Worm (Caenorhabditis elegans) whole organism, L2 larva: ENCODE data around the gene sqt-1.

Experiments used
- C34F6.9 ChIP-seq: fragments of 150-350 bp; optimal IDR thresholded peaks from 2 replicates; lab custom pipeline; 2014; ENCODE audit warnings: missing biosample characterization, missing genetic modification characterization
- F13H6.1 ChIP-seq: sonication (generic microtip); optimal IDR thresholded peaks from 2 replicates; lab custom pipeline; 2016; ENCODE audit warnings: missing genetic modification characterization, missing compliant biosample characterization
- R02D3.7 ChIP-seq: fragments of 150-350 bp; optimal IDR thresholded peaks from 2 replicates; lab custom pipeline; 2014; ENCODE audit warnings: missing biosample characterization, missing genetic modification characterization
- Y55F3AM.14 ChIP-seq: fragments of 200-800 bp; sonication (Bioruptor generic); optimal IDR thresholded peaks from 2 replicates; lab custom pipeline; 2018; ENCODE audit warnings: mild to moderate bottlenecking, missing genetic modification characterization, missing compliant biosample characterization
- ZK546.5 ChIP-seq: sonication (generic microtip); optimal IDR thresholded peaks from 2 replicates; lab custom pipeline; 2017; ENCODE audit warnings: missing biosample characterization, missing genetic modification characterization
- aly-2 ChIP-seq: fragments of 150-350 bp; optimal IDR thresholded peaks from 2 replicates; lab custom pipeline; 2014; ENCODE audit warnings: missing biosample characterization, missing genetic modification characterization
- ama-1 ChIP-seq: fragments of 150-350 bp; optimal IDR thresholded peaks from 2 replicates; lab custom pipeline; 2018; ENCODE audit warnings: inconsistent platforms
- ceh-16 ChIP-seq: fragments of 150-350 bp; optimal IDR thresholded peaks from 2 replicates; lab custom pipeline; 2014; ENCODE audit warnings: missing biosample characterization, missing genetic modification characterization
- ceh-82 ChIP-seq: fragments of 150-350 bp; optimal IDR thresholded peaks from 2 replicates; lab custom pipeline; 2014; ENCODE audit warnings: missing biosample characterization, missing genetic modification characterization
- dmd-4 ChIP-seq: sonication (generic microtip); optimal IDR thresholded peaks from 2 replicates; lab custom pipeline; 2017; ENCODE audit warnings: missing biosample characterization, missing genetic modification characterization
- egl-27 ChIP-seq: sonication (generic microtip); optimal IDR thresholded peaks from 3 replicates; lab custom pipeline; 2017; ENCODE audit warnings: missing biosample characterization, missing genetic modification reagents, missing genetic modification characterization
- elt-1 ChIP-seq: fragments of 150-350 bp; optimal IDR thresholded peaks from 2 replicates; lab custom pipeline; 2014; ENCODE audit warnings: missing biosample characterization, missing genetic modification characterization
- elt-3 ChIP-seq: sonication (generic microtip); optimal IDR thresholded peaks from 2 replicates; lab custom pipeline; 2017; ENCODE audit warnings: missing biosample characterization, missing genetic modification characterization
- fos-1 ChIP-seq: fragments of 150-350 bp; optimal IDR thresholded peaks from 2 replicates; lab custom pipeline; 2014; ENCODE audit warnings: missing biosample characterization, missing genetic modification characterization
- gmeb-1 ChIP-seq: fragments of 150-350 bp; optimal IDR thresholded peaks from 2 replicates; lab custom pipeline; 2014; ENCODE audit warnings: missing biosample characterization, missing genetic modification characterization
- lin-11 ChIP-seq: fragments of 150-350 bp; sonication (generic microtip); optimal IDR thresholded peaks from 2 replicates; lab custom pipeline; 2014; ENCODE audit warnings: missing biosample characterization, missing genetic modification characterization, inconsistent platforms, mixed read lengths
- lin-13 ChIP-seq: fragments of 150-350 bp; optimal IDR thresholded peaks from 2 replicates; lab custom pipeline; 2014; ENCODE audit warnings: missing biosample characterization, missing genetic modification reagents, missing genetic modification characterization
- lin-39 ChIP-seq: fragments of 150-350 bp; optimal IDR thresholded peaks from 2 replicates; lab custom pipeline; 2014; ENCODE audit warnings: missing biosample characterization, missing genetic modification reagents, missing genetic modification characterization
- lsy-2 ChIP-seq, 2 experiments: fragments of 150-350 bp in 1 of 2; sonication (generic microtip) in 1 of 2; optimal IDR thresholded peaks; 2 replicates each; lab custom pipeline; 2014 to 2017; ENCODE audit warnings: missing biosample characterization in 2 of 2, missing genetic modification characterization in 2 of 2
- mab-5 ChIP-seq: fragments of 150-350 bp; optimal IDR thresholded peaks from 2 replicates; lab custom pipeline; 2014; ENCODE audit warnings: missing biosample characterization, missing genetic modification characterization
- mbf-1 ChIP-seq: sonication (generic microtip); optimal IDR thresholded peaks from 2 replicates; lab custom pipeline; 2017; ENCODE audit warnings: missing biosample characterization, missing genetic modification characterization
- mdl-1 ChIP-seq, 2 experiments: fragments of 150-350 bp in 1 of 2; sonication (generic microtip) in 1 of 2; optimal IDR thresholded peaks; 2 replicates each; lab custom pipeline; 2017; ENCODE audit warnings: missing biosample characterization in 2 of 2, missing genetic modification characterization in 2 of 2
- nhr-10 ChIP-seq: sonication (generic microtip); optimal IDR thresholded peaks from 2 replicates; lab custom pipeline; 2017; ENCODE audit warnings: missing biosample characterization, missing genetic modification characterization
- nhr-12 ChIP-seq: fragments of 150-350 bp; optimal IDR thresholded peaks from 2 replicates; lab custom pipeline; 2014; ENCODE audit warnings: missing biosample characterization, missing genetic modification characterization
- nhr-21 ChIP-seq: fragments of 150-350 bp; optimal IDR thresholded peaks from 2 replicates; lab custom pipeline; 2014; ENCODE audit warnings: missing biosample characterization, missing genetic modification characterization
- nhr-23 ChIP-seq: fragments of 150-350 bp; optimal IDR thresholded peaks from 2 replicates; lab custom pipeline; 2014; ENCODE audit warnings: missing biosample characterization, missing genetic modification reagents, missing genetic modification characterization
- nhr-237 ChIP-seq: fragments of 150-350 bp; optimal IDR thresholded peaks from 2 replicates; lab custom pipeline; 2014; ENCODE audit warnings: missing biosample characterization, missing genetic modification characterization
- sem-4 ChIP-seq: fragments of 150-350 bp; optimal IDR thresholded peaks from 2 replicates; lab custom pipeline; 2014; ENCODE audit warnings: missing biosample characterization, missing genetic modification reagents, missing genetic modification characterization
- sma-9 ChIP-seq, 2 experiments: fragments of 150-350 bp in 1 of 2; sonication (generic microtip) in 1 of 2; optimal IDR thresholded peaks; 2 replicates each; lab custom pipeline; 2014 to 2016; ENCODE audit warnings: missing genetic modification characterization in 2 of 2, mild to moderate bottlenecking in 1 of 2, missing biosample characterization in 1 of 2, missing compliant biosample characterization in 1 of 2, missing genetic modification reagents in 1 of 2, moderate library complexity in 1 of 2
- snpc-4 ChIP-seq: fragments of 150-350 bp; optimal IDR thresholded peaks from 2 replicates; lab custom pipeline; 2014; ENCODE audit warnings: missing biosample characterization, missing genetic modification characterization
- unc-55 ChIP-seq: fragments of 150-350 bp; sonication (generic microtip); optimal IDR thresholded peaks from 3 replicates; lab custom pipeline; 2014; ENCODE audit warnings: missing biosample characterization, missing genetic modification reagents, missing genetic modification characterization
- zag-1 ChIP-seq: fragments of 150-350 bp; optimal IDR thresholded peaks from 2 replicates; lab custom pipeline; 2014; ENCODE audit warnings: missing biosample characterization, missing genetic modification characterization
- ztf-1 ChIP-seq: fragments of 200-800 bp; sonication (Bioruptor generic); conservative IDR thresholded peaks from 2 replicates; pipeline ENCODE4 v1.3.6; 2022; ENCODE audit warnings: missing genetic modification characterization, missing compliant biosample characterization
- ztf-4 ChIP-seq: fragments of 150-350 bp; optimal IDR thresholded peaks from 2 replicates; lab custom pipeline; 2014; ENCODE audit warnings: missing biosample characterization, missing genetic modification characterization

The sqt-1 gene

DNA sequence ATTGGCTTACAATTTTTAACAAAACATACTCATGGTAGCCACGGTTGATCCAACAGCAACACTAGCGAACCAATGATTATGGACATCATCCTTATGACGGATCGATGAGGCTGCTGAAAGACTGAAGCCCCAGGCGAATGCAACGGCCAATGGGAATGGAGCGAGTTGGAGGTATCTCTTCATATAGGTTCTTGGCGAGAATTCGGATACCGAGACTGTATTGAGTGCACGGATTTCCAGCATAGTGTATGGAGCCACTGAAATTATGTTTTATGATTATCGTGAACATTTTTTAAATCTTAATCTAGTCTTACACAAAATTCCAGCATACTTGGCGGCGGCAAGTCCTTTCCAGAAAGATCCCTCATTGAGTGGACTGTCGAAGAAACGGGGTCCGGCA, 6.9 kb upstream of the sqt-1 start:
- TF ChIP-seq lin-13 (GFP tag; lab: Kevin White, UChicago) (no peak), gmeb-1 (tag; lab: Kevin White, UChicago) (no peak), ztf-4 (tag; lab: Kevin White, UChicago) (no peak), ZK546.5 (tag; lab: Kevin White, UChicago) (no peak), mbf-1 (tag; lab: Kevin White, UChicago) (no peak), mab-5 (no peak), lin-39 (tag; lab: Kevin White, UChicago) (no peak)

DNA sequence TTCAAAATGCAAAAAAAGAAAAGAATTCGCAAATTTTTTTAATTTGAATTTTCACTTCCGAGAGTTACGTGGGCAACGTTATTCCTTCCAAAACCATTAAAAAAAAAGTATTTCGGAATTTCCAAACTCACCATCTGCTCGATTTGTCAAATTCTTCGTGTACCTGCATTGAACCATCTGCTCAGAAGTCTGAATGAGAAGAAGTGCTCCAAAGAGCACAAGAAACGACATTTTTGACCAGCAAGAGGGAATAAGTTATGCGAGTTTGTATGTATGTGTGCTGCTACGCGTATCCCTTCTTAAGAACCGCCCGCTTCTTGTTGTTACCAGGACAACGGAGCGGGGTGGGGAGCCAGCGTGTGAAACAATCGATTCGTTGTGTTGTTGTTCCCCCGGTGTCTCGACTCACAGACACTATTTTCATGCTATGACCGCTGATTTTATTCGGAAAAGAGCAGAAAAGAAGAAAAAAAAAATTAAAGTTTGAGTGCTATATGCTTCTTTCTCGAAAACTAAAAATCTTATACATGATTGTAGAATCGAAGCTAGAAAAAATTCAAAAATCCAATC, 5.7 kb upstream of the sqt-1 start, which contains the start of gene lgc-20:
Gene lgc-20, minus strand, starts transcription at position 311 of the 570 bp plus-strand sequence.
- no peak for TF ChIP-seq nhr-23 (tag; lab: Kevin White, UChicago)
- no peak for TF ChIP-seq sma-9 (GFP tag; optimal IDR thresholded peaks at IDR 0.05; lab: Kevin White, UChicago)
- TF ChIP-seq sma-9 (tag; optimal IDR thresholded peaks at IDR 0.05; lab: Kevin White, UChicago): no peak
- TF ChIP-seq fos-1 (tag; lab: Kevin White, UChicago): no peak
- TF ChIP-seq ceh-82: no peak
- no peak for TF ChIP-seq snpc-4
- TF ChIP-seq, all 48 proteins: peak for 0

DNA sequence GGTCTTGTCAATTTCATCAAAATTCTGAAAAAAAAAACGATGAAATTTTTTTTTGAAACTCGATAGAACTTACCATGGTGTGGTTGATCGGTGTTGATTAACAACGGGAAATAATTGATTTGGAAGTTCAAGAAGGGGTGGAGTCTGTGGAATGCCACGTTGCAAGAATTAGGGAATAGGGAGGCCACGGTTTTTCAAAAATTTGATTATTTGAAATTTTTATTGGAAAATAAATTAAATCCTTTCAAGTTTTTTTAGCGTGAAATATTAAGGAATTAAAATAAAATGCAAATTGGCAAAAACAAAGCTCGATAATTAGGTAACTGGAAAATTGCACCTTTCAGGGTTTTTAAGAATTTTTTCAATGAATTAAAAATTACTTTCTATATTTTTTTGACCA, 1.9 kb upstream of the sqt-1 start, which contains the start of gene rmd-3:
Gene rmd-3, minus strand, starts transcription at position 101 of the 400 bp plus-strand sequence.
- no peak for TF ChIP-seq lsy-2 (tag; optimal IDR thresholded peaks at IDR 0.05; lab: Kevin White, UChicago)
- TF ChIP-seq sma-9 (GFP tag; optimal IDR thresholded peaks at IDR 0.05; lab: Kevin White, UChicago): no peak
- no peak for TF ChIP-seq sma-9 (tag; optimal IDR thresholded peaks at IDR 0.05; lab: Kevin White, UChicago)

DNA sequence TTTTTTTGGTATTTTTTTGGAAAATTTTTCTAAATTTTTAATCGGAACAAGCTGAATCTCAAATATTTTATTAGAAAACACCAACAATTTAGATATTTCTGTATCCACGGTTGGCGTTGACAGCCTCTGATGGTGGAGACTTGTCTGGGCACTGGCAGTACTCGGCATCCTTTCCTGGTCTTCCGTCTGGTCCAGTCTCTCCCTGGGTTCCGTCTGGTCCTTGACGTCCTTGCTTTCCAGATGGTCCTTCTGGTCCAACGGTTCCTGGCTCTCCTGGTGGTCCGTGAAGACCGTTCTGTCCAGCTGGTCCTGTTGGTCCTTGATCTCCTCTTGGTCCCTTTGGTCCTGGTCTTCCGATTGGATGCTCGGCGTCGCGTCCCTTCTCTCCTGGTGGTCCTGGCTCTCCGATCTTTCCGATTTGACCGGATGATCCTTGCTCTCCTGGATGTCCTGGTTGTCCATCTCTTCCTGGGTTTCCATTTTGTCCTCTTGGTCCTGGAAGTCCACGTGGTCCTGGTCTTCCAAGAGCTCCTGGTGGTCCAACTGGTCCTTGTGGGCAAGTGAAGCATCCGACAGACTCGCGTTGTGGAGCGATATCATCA, 896 bp downstream of the sqt-1 start:
- TF ChIP-seq R02D3.7 (tag; lab: Kevin White, UChicago) (no peak), sem-4 (tag; lab: Kevin White, UChicago) (no peak), lin-11 (tag; lab: Kevin White, UChicago) (no peak), nhr-12 (tag; lab: Kevin White, UChicago) (no peak), fos-1 (tag; lab: Kevin White, UChicago) (no peak), sma-9 (GFP tag; optimal IDR thresholded peaks at IDR 0.05; lab: Kevin White, UChicago) (no peak), sma-9 (tag; optimal IDR thresholded peaks at IDR 0.05; lab: Kevin White, UChicago) (no peak), egl-27 (tag; lab: Kevin White, UChicago) (no peak), elt-1 (tag; lab: Kevin White, UChicago) (no peak)

DNA sequence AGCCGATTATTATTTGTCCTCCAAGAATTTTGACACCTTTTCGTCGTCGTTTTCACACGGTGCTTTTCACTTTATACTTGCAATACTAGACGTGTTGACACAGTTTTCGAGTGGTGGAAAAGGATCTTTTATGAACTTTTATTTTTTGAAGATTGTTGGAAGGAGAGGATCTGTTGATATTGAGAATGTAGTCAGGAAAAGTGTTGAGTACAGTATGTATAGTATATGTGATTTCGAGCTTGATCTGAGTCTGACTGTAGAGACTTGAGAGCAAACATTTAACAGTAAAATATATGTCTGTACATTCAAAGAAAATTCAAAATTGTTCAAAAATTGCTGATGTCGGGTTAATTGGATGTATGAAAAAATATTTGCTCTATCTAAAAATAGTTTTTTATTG, 1.5 kb downstream of the sqt-1 start:
- TF ChIP-seq ama-1 (lab: Kevin White, UChicago): peak; percentile 28
- TF ChIP-seq unc-55 (GFP tag; lab: Kevin White, UChicago): no peak
- TF ChIP-seq nhr-237 (tag; lab: Kevin White, UChicago): no peak
- no peak for TF ChIP-seq ceh-82
- TF ChIP-seq lsy-2 (tag; optimal IDR thresholded peaks at IDR 0.05; lab: Kevin White, UChicago): no peak
- TF ChIP-seq lin-13 (GFP tag; lab: Kevin White, UChicago): no peak
- no peak for TF ChIP-seq R02D3.7 (tag; lab: Kevin White, UChicago)
- no peak for TF ChIP-seq elt-3 (tag; lab: Kevin White, UChicago)
- TF ChIP-seq nhr-23 (tag; lab: Kevin White, UChicago): no peak
- peak; percentile 44 for TF ChIP-seq nhr-21
- TF ChIP-seq aly-2: no peak
- no peak for TF ChIP-seq mdl-1 (tag; optimal IDR thresholded peaks at IDR 0.05; lab: Kevin White, UChicago)

DNA sequence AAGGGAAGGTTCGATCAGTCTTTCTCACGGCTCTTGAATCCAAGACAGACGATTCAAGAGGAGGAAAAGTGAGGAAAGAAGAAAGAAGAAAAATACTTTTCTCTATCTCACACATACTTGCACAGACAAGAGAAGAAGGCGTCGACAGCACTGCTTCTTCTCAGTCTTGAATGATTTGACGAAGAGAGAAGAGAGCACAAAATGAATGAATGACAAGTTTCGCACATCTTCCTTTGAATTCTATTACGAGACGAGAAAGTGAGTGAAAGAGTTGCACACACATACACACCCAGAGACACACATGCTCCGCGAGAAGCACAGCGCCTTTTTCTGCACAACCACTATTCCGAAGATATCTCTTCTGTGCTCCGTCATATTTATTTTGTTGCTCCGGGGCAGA, 2.0 kb downstream of the sqt-1 start:
- TF ChIP-seq zag-1 (tag; lab: Kevin White, UChicago) (peak; percentile 63), Y55F3AM.14 (no peak), lin-13 (GFP tag; lab: Kevin White, UChicago) (no peak), ztf-1 (GFP tag; lab: Robert Waterston, UW) (no peak), ZK546.5 (tag; lab: Kevin White, UChicago) (no peak), F13H6.1 (tag; lab: Kevin White, UChicago) (no peak), C34F6.9 (tag; lab: Kevin White, UChicago) (peak; percentile 38), unc-55 (GFP tag; lab: Kevin White, UChicago) (peak; percentile 68), nhr-10 (tag; lab: Kevin White, UChicago) (no peak), nhr-23 (tag; lab: Kevin White, UChicago) (no peak), aly-2 (no peak), dmd-4 (tag; lab: Kevin White, UChicago) (no peak), lsy-2 (tag; optimal IDR thresholded peaks at IDR 0.05; lab: Kevin White, UChicago) (no peak), R02D3.7 (tag; lab: Kevin White, UChicago) (no peak), mdl-1 (tag; optimal IDR thresholded peaks at IDR 0.05; lab: Kevin White, UChicago) (no peak), ceh-16 (tag; lab: Kevin White, UChicago) (no peak)
